Fruit fly (Drosophila melanogaster) whole organism, embryonic: ENCODE results near the gene Rh5.

Experiments used
- Atf-2 ChIP-seq: fragments of 200-800 bp; sonication (Bioruptor generic); optimal IDR thresholded peaks from 2 replicates; lab custom pipeline; 2016; ENCODE audit warnings: missing biosample characterization, missing genetic modification characterization
- Awh ChIP-seq: fragments of 200-800 bp; sonication (Bioruptor generic); IDR thresholded peaks from 2 replicates; pipeline ENCODE4, ENCODE4 v1.3.6; 2022; ENCODE audit warnings: missing biosample characterization, missing genetic modification characterization
- BtbVII ChIP-seq: fragments of 200-800 bp; sonication (Bioruptor generic); optimal IDR thresholded peaks from 3 replicates; lab custom pipeline; 2017; ENCODE audit warnings: missing biosample characterization, mild to moderate bottlenecking, missing genetic modification characterization
- CG10274 ChIP-seq: fragments of 200-800 bp; sonication (Bioruptor generic); optimal IDR thresholded peaks from 3 replicates; lab custom pipeline; 2017; ENCODE audit warnings: missing biosample characterization, mild to moderate bottlenecking, missing genetic modification characterization
- CG10979 ChIP-seq: fragments of 200-800 bp; sonication (Bioruptor generic); optimal IDR thresholded peaks from 2 replicates; lab custom pipeline; 2018; ENCODE audit warnings: missing biosample characterization, mild to moderate bottlenecking, missing genetic modification characterization, moderate library complexity
- CG14050 ChIP-seq: fragments of 200-800 bp; sonication (Bioruptor generic); IDR thresholded peaks from 3 replicates; pipeline ENCODE4 v1.3.6; 2022; ENCODE audit warnings: missing biosample characterization, missing genetic modification characterization
- CG14441 ChIP-seq: fragments of 200-800 bp; sonication (Bioruptor generic); IDR thresholded peaks from 2 replicates; pipeline ENCODE4 v1.3.6; 2022; ENCODE audit warnings: missing biosample characterization, missing genetic modification characterization
- CG15601 ChIP-seq: fragments of 200-800 bp; sonication (Bioruptor generic); optimal IDR thresholded peaks from 3 replicates; lab custom pipeline; 2019; ENCODE audit warnings: missing biosample characterization, mild to moderate bottlenecking, missing genetic modification characterization, moderate library complexity
- CG1603 ChIP-seq: fragments of 200-800 bp; sonication (Bioruptor generic); optimal IDR thresholded peaks from 2 replicates; lab custom pipeline; 2019; ENCODE audit warnings: missing biosample characterization, mild to moderate bottlenecking, missing genetic modification characterization, moderate library complexity
- CG17186 ChIP-seq: fragments of 200-800 bp; sonication (Bioruptor generic); optimal IDR thresholded peaks from 3 replicates; lab custom pipeline; 2017; ENCODE audit warnings: missing biosample characterization, missing genetic modification reagents, missing genetic modification characterization
- CG3407 ChIP-seq: fragments of 200-800 bp; sonication (Bioruptor generic); optimal IDR thresholded peaks from 2 replicates; lab custom pipeline; 2018; ENCODE audit warnings: missing biosample characterization, mild to moderate bottlenecking, missing genetic modification characterization
- CG43689 ChIP-seq: fragments of 200-800 bp; sonication (Bioruptor generic); IDR thresholded peaks from 2 replicates; pipeline ENCODE4 v1.3.6; 2022; ENCODE audit warnings: missing biosample characterization, missing genetic modification characterization
- CG6272 ChIP-seq: fragments of 200-800 bp; sonication (Bioruptor generic); IDR thresholded peaks from 2 replicates; pipeline ENCODE4 v1.3.6; 2022; ENCODE audit warnings: missing biosample characterization, missing genetic modification characterization
- CG6689 ChIP-seq: fragments of 200-800 bp; sonication (Bioruptor generic); IDR thresholded peaks from 2 replicates; pipeline ENCODE4 v1.3.6; 2022; ENCODE audit warnings: missing biosample characterization, missing genetic modification characterization
- CG9797 ChIP-seq: fragments of 200-800 bp; sonication (Bioruptor generic); optimal IDR thresholded peaks from 3 replicates; lab custom pipeline; 2018; ENCODE audit warnings: missing biosample characterization, mild to moderate bottlenecking, missing genetic modification characterization
- Dfd ChIP-seq, 2 experiments: fragments of >200 bp; optimal IDR thresholded peaks; 2 replicates each; lab custom pipeline; 2017; ENCODE audit warnings: missing biosample characterization in 2 of 2, missing genetic modification characterization in 2 of 2
- Dp ChIP-seq: fragments of 200-800 bp; sonication (Bioruptor generic); optimal IDR thresholded peaks from 2 replicates; lab custom pipeline; 2018; ENCODE audit warnings: missing biosample characterization, mild to moderate bottlenecking, missing genetic modification characterization, moderate library complexity
- E2f2 ChIP-seq: fragments of 200-800 bp; sonication (Bioruptor generic); IDR thresholded peaks from 2 replicates; pipeline ENCODE4 v1.3.6; 2022; ENCODE audit warnings: missing biosample characterization, missing genetic modification characterization
- Eip74EF ChIP-seq, 2 experiments: fragments of 200-800 bp in 1 of 2; fragments of >200 bp in 1 of 2; sonication (Bioruptor generic) in 1 of 2; optimal IDR thresholded peaks; 2 replicates each; lab custom pipeline; 2017 to 2019; ENCODE audit warnings: missing biosample characterization in 2 of 2, missing genetic modification characterization in 2 of 2, mild to moderate bottlenecking in 1 of 2, moderate library complexity in 1 of 2
- Elba2 ChIP-seq: fragments of 200-800 bp; sonication (Bioruptor generic); optimal IDR thresholded peaks from 3 replicates; lab custom pipeline; 2016; ENCODE audit warnings: missing biosample characterization, missing genetic modification characterization
- Fer3 ChIP-seq: fragments of 200-800 bp; sonication (Bioruptor generic); optimal IDR thresholded peaks from 2 replicates; lab custom pipeline; 2018; ENCODE audit warnings: missing biosample characterization, mild to moderate bottlenecking, missing genetic modification characterization, moderate library complexity
- H15 ChIP-seq: fragments of 200-800 bp; sonication (Bioruptor generic); IDR thresholded peaks from 3 replicates; pipeline ENCODE4 v1.3.6; 2022; ENCODE audit warnings: missing biosample characterization, missing genetic modification characterization
- HHEX ChIP-seq: fragments of 200-800 bp; sonication (Bioruptor generic); optimal IDR thresholded peaks from 3 replicates; lab custom pipeline; 2017; ENCODE audit warnings: missing biosample characterization, mild to moderate bottlenecking, missing genetic modification characterization, missing genetic modification reagents
- Lhr ChIP-seq: fragments of 200-800 bp; sonication (Bioruptor generic); optimal IDR thresholded peaks from 3 replicates; lab custom pipeline; 2017; ENCODE audit warnings: mild to moderate bottlenecking, missing biosample characterization, missing genetic modification reagents, missing genetic modification characterization
- Meics ChIP-seq: fragments of 200-800 bp; sonication (Bioruptor generic); optimal IDR thresholded peaks from 2 replicates; lab custom pipeline; 2017; ENCODE audit warnings: missing biosample characterization, mild to moderate bottlenecking, missing genetic modification characterization
- NFAT ChIP-seq: fragments of 200-800 bp; sonication (Bioruptor generic); IDR thresholded peaks from 2 replicates; pipeline ENCODE4 v1.3.6; 2022; ENCODE audit warnings: missing biosample characterization, missing genetic modification characterization
- Nf-YC ChIP-seq: fragments of 200-800 bp; optimal IDR thresholded peaks from 3 replicates; lab custom pipeline; 2019; ENCODE audit warnings: missing biosample characterization, mild to moderate bottlenecking, missing genetic modification characterization, moderate library complexity
- Oaz ChIP-seq: fragments of 200-800 bp; sonication (Bioruptor generic); IDR thresholded peaks from 2 replicates; pipeline ENCODE4 v1.3.6; 2022; ENCODE audit warnings: missing biosample characterization, missing genetic modification characterization
- Pdp1 ChIP-seq, 2 experiments: fragments of 200-800 bp; sonication (Bioruptor generic); optimal IDR thresholded peaks; 3 replicates each; lab custom pipeline; 2016; ENCODE audit warnings: missing biosample characterization in 2 of 2, missing genetic modification characterization in 2 of 2, mild to moderate bottlenecking in 1 of 2, moderate library complexity in 1 of 2
- Xrp1 ChIP-seq: fragments of 200-800 bp; sonication (Bioruptor generic); IDR thresholded peaks from 2 replicates; pipeline ENCODE4 v1.3.6; 2022; ENCODE audit warnings: missing biosample characterization, missing genetic modification characterization
- ac ChIP-seq: fragments of 200-800 bp; sonication (Bioruptor generic); optimal IDR thresholded peaks from 3 replicates; lab custom pipeline; 2017; ENCODE audit warnings: missing biosample characterization, mild to moderate bottlenecking, missing genetic modification characterization
- al ChIP-seq: fragments of 200-800 bp; sonication (Bioruptor generic); IDR thresholded peaks from 2 replicates; pipeline ENCODE4 v1.3.6; 2022; ENCODE audit warnings: missing biosample characterization, missing genetic modification characterization
- caup ChIP-seq: fragments of 200-800 bp; sonication (Bioruptor generic); optimal IDR thresholded peaks from 3 replicates; lab custom pipeline; 2017; ENCODE audit warnings: missing biosample characterization, mild to moderate bottlenecking, missing genetic modification characterization, moderate library complexity; ENCODE audit not compliant: severe bottlenecking
- cwo ChIP-seq: fragments of 200-800 bp; sonication (Bioruptor generic); optimal IDR thresholded peaks from 3 replicates; lab custom pipeline; 2017; ENCODE audit warnings: missing biosample characterization, missing genetic modification characterization, mild to moderate bottlenecking, moderate library complexity, missing genetic modification reagents
- dm ChIP-seq: fragments of 200-800 bp; sonication (Bioruptor generic); optimal IDR thresholded peaks from 3 replicates; lab custom pipeline; 2016; ENCODE audit warnings: missing biosample characterization, missing genetic modification characterization
- ewg ChIP-seq: fragments of 200-800 bp; sonication (Bioruptor generic); optimal IDR thresholded peaks from 3 replicates; lab custom pipeline; 2017; ENCODE audit warnings: mild to moderate bottlenecking, missing biosample characterization, missing genetic modification reagents, missing genetic modification characterization
- ftz-f1 ChIP-seq: fragments of 200-800 bp; sonication (Bioruptor generic); optimal IDR thresholded peaks from 2 replicates; lab custom pipeline; 2016; ENCODE audit warnings: missing biosample characterization, missing genetic modification characterization
- gcm ChIP-seq: fragments of 200-800 bp; sonication (Bioruptor generic); optimal IDR thresholded peaks from 2 replicates; lab custom pipeline; 2019; ENCODE audit warnings: missing biosample characterization, mild to moderate bottlenecking, missing genetic modification characterization, moderate library complexity
- hbn ChIP-seq: fragments of 200-800 bp; sonication (Bioruptor generic); IDR thresholded peaks from 2 replicates; pipeline ENCODE4 v1.3.6; 2022; ENCODE audit warnings: missing biosample characterization, missing genetic modification characterization; ENCODE audit not compliant: partially characterized antibody
- hth ChIP-seq: fragments of >200 bp; optimal IDR thresholded peaks from 2 replicates; lab custom pipeline; 2017; ENCODE audit warnings: inconsistent platforms
- ken ChIP-seq: fragments of 200-800 bp; sonication (Bioruptor generic); IDR thresholded peaks from 3 replicates; pipeline ENCODE4 v1.3.6; 2022; ENCODE audit warnings: missing biosample characterization, missing genetic modification characterization
- nmo ChIP-seq: fragments of 200-800 bp; sonication (Bioruptor generic); optimal IDR thresholded peaks from 2 replicates; lab custom pipeline; 2018; ENCODE audit warnings: missing biosample characterization, mild to moderate bottlenecking, missing genetic modification characterization, moderate library complexity
- org-1 ChIP-seq: fragments of 200-800 bp; sonication (Bioruptor generic); optimal IDR thresholded peaks from 2 replicates; lab custom pipeline; 2017; ENCODE audit warnings: missing biosample characterization, missing genetic modification characterization
- rib ChIP-seq: fragments of 200-800 bp; sonication (Bioruptor generic); IDR thresholded peaks from 2 replicates; pipeline ENCODE4 v1.3.6; 2022; ENCODE audit warnings: missing biosample characterization, missing genetic modification characterization
- row ChIP-seq: fragments of 200-800 bp; sonication (Bioruptor generic); IDR thresholded peaks from 3 replicates; pipeline ENCODE4 v1.3.6; 2022; ENCODE audit warnings: missing biosample characterization, missing genetic modification characterization
- scrt ChIP-seq: fragments of 200-800 bp; sonication (Bioruptor generic); optimal IDR thresholded peaks from 2 replicates; lab custom pipeline; 2018; ENCODE audit warnings: missing biosample characterization, mild to moderate bottlenecking, missing genetic modification characterization, moderate library complexity
- sima ChIP-seq: fragments of 200-800 bp; sonication (Bioruptor generic); optimal IDR thresholded peaks from 2 replicates; lab custom pipeline; 2016; ENCODE audit warnings: missing biosample characterization, missing genetic modification characterization
- tna ChIP-seq: fragments of 200-800 bp; sonication (Bioruptor generic); IDR thresholded peaks from 2 replicates; pipeline ENCODE4 v1.3.6; 2022; ENCODE audit warnings: missing biosample characterization, missing genetic modification characterization; ENCODE audit not compliant: partially characterized antibody
- tup ChIP-seq: fragments of 200-800 bp; sonication (Bioruptor generic); optimal IDR thresholded peaks from 2 replicates; lab custom pipeline; 2016; ENCODE audit warnings: missing biosample characterization, mild to moderate bottlenecking, missing genetic modification characterization, moderate library complexity
- z ChIP-seq: fragments of 200-800 bp; sonication (Bioruptor generic); IDR thresholded peaks from 3 replicates; pipeline ENCODE4 v1.3.6; 2022; ENCODE audit warnings: missing biosample characterization, missing genetic modification characterization
- zf30C ChIP-seq: fragments of 200-800 bp; sonication (Bioruptor generic); optimal IDR thresholded peaks from 3 replicates; lab custom pipeline; 2018; ENCODE audit warnings: missing biosample characterization, mild to moderate bottlenecking, missing genetic modification characterization

Rh5 gene

dm6 chr2L:12007331-12007791 is 592 bp upstream of the Rh5 start (continued):
- TF ChIP-seq CG15601 (tag; lab: Kevin White, UChicago) (peak; percentile 93), org-1 (GFP tag; lab: Kevin White, UChicago) (no peak), Meics (GFP tag; lab: Kevin White, UChicago) (no peak), Atf-2 (GFP tag; lab: Kevin White, UChicago) (peak; percentile 48), E2f2 (GFP tag; lab: Robert Waterston, UW) (no peak), dm (GFP tag; lab: Kevin White, UChicago) (peak; percentile 46), tna (GFP tag; lab: Robert Waterston, UW) (no peak), CG6689 (GFP tag; lab: Robert Waterston, UW) (no peak), Nf-YC (tag; lab: Kevin White, UChicago) (peak; percentile 98), Awh (no peak), CG6272 (GFP tag; lab: Robert Waterston, UW) (peak; percentile 57; the same call in 1 of the 2 replicates), al (GFP tag; lab: Robert Waterston, UW) (no peak), CG17186 (GFP tag; lab: Kevin White, UChicago) (peak; percentile 87), H15 (GFP tag; lab: Robert Waterston, UW) (no peak), Pdp1 (GFP tag; optimal IDR thresholded peaks at IDR 0.05; lab: Kevin White, UChicago) (peak; percentile 3 to 77), BtbVII (GFP tag; lab: Kevin White, UChicago) (peak; percentile 77), CG10274 (peak; percentile 13), hbn (GFP tag; lab: Robert Waterston, UW) (no peak), HHEX (GFP tag; lab: Kevin White, UChicago) (peak; percentile 51), hth (lab: Kevin White, UChicago) (no peak), Dp (peak; percentile 76), row (GFP tag; lab: Robert Waterston, UW) (no peak), rib (no peak), ken (GFP tag; lab: Robert Waterston, UW) (no peak), nmo (peak; percentile 81), tup (GFP tag; lab: Kevin White, UChicago) (no peak), gcm (peak; percentile 79), z (GFP tag; lab: Robert Waterston, UW) (no peak), cwo (GFP tag; lab: Kevin White, UChicago) (peak; percentile 94), Dfd (GFP tag; optimal IDR thresholded peaks at IDR 0.05; lab: Kevin White, UChicago) (no peak), Eip74EF (GFP tag; optimal IDR thresholded peaks at IDR 0.05; lab: Kevin White, UChicago) (peak in 1 of 2 experiments; percentile 89), CG14050 (GFP tag; lab: Robert Waterston, UW) (no peak), Elba2 (GFP tag; lab: Kevin White, UChicago) (no peak), NFAT (GFP tag; lab: Robert Waterston, UW) (no peak), caup (GFP tag; lab: Kevin White, UChicago) (peak; percentile 45), zf30C (GFP tag; lab: Kevin White, UChicago) (peak; percentile 14), CG3407 (GFP tag; lab: Kevin White, UChicago) (no peak), CG9797 (GFP tag; lab: Kevin White, UChicago) (peak; percentile 17), ewg (GFP tag; lab: Kevin White, UChicago) (peak; percentile 68), Fer3 (peak; percentile 24), Lhr (GFP tag; lab: Kevin White, UChicago) (peak; percentile 100), CG43689 (GFP tag; lab: Robert Waterston, UW) (no peak), scrt (GFP tag; lab: Kevin White, UChicago) (no peak), CG10979 (tag; lab: Kevin White, UChicago) (peak; percentile 50), CG14441 (no peak), ac (peak; percentile 81), CG1603 (peak; percentile 65), Xrp1 (GFP tag; lab: Robert Waterston, UW) (no peak), ftz-f1 (GFP tag; lab: Kevin White, UChicago) (peak; percentile 98), sima (no peak), Oaz (no peak)
